Fruit fly (Drosophila melanogaster) whole organism, embryonic: Measurements from ENCODE around the gene CG43333.

Experiments
- CG10543 ChIP-seq: fragments of 200-800 bp; sonication (Bioruptor generic); optimal IDR thresholded peaks from 3 replicates; lab custom pipeline; 2017; ENCODE audit warnings: missing biosample characterization, mild to moderate bottlenecking, missing genetic modification characterization, moderate library complexity
- CG2712 ChIP-seq: fragments of 200-800 bp; optimal IDR thresholded peaks from 3 replicates; lab custom pipeline; 2019; ENCODE audit warnings: missing biosample characterization, mild to moderate bottlenecking, missing genetic modification characterization, moderate library complexity
- CG3163 ChIP-seq: fragments of 200-800 bp; sonication (Bioruptor generic); optimal IDR thresholded peaks from 3 replicates; lab custom pipeline; 2016; ENCODE audit warnings: missing biosample characterization, missing genetic modification characterization
- org-1 ChIP-seq: fragments of 200-800 bp; sonication (Bioruptor generic); optimal IDR thresholded peaks from 2 replicates; lab custom pipeline; 2017; ENCODE audit warnings: missing biosample characterization, missing genetic modification characterization

DNA sequence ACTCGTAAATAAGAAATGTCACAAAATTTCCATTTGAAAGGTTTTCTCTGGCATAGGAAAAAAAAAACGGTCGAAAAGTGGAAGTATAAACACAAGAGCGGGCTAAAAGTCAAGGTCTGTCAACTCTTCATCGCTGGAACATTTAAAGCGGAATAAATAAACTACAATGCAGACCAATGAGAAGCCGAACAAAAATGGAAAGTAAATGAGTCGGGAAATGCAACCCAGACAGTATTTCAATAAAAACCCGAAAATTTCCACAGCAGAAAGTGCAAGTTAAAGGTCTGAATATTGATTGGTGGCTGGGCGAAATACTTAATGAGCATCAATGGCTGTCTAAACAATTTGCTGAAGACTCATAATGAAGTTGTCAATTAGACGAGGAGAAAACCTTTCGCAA is 26.6 kb upstream of the CG43333 start:
- TF ChIP-seq org-1 (GFP tag; lab: Kevin White, UChicago) (no peak), CG2712 (tag; lab: Kevin White, UChicago) (no peak), CG10543 (no peak), CG3163 (GFP tag; lab: Kevin White, UChicago) (no peak)
